Worm (Caenorhabditis elegans) whole organism, L4 larva: ENCODE results near the gene ssq-2.

Experiments
- mdl-1 ChIP-seq, 2 experiments: fragments of 150-350 bp in 1 of 2; sonication (generic microtip) in 1 of 2; optimal IDR thresholded peaks; 2 replicates each; lab custom pipeline; 2014 to 2017; ENCODE audit warnings: missing biosample characterization in 2 of 2, missing genetic modification characterization in 2 of 2
- mep-1 ChIP-seq: fragments of 150-350 bp; sonication (generic microtip); optimal IDR thresholded peaks from 3 replicates; lab custom pipeline; 2014; ENCODE audit warnings: missing biosample characterization, missing genetic modification characterization
- unc-62 ChIP-seq, 3 experiments: fragments of 150-350 bp in 1 of 3; sonication (generic microtip); optimal IDR thresholded peaks in 2 of 3; peaks in 1 of 3; 1 replicate in 1 of 3; 2 replicates in 2 of 3; lab custom pipeline; 2014 to 2017; ENCODE audit warnings: missing biosample characterization in 3 of 3, missing genetic modification characterization in 3 of 3, missing genetic modification reagents in 3 of 3, missing genotype in 1 of 3

ce11 chrIV:5031346-5031745 lies 35.4 kb downstream of the ssq-2 start:
- no peak for TF ChIP-seq mep-1 (tag; lab: Kevin White, UChicago)
- no peak for TF ChIP-seq mdl-1 (tag; optimal IDR thresholded peaks at IDR 0.05; lab: Kevin White, UChicago)
- TF ChIP-seq unc-62 (GFP tag; optimal IDR thresholded peaks at IDR 0.05 in 1 of 2; lab: Kevin White, UChicago), result no peak
- TF ChIP-seq unc-62 (tag; optimal IDR thresholded peaks at IDR 0.05; lab: Kevin White, UChicago), result no peak
